Worm (Caenorhabditis elegans) whole organism, young adult: Measurements from ENCODE around the gene ttr-51.
A peak's percentile ranks its signal among the peaks of the same experiment; 100 is the strongest.

Experiments
- B0019.2 ChIP-seq: fragments of 200-800 bp; sonication (Bioruptor generic); conservative IDR thresholded peaks from 2 replicates; pipeline ENCODE4 v1.3.6; 2022; ENCODE audit warnings: missing genetic modification reagents, missing genetic modification characterization, missing compliant biosample characterization
- B0261.1 ChIP-seq: sonication (generic microtip); optimal IDR thresholded peaks from 2 replicates; lab custom pipeline; 2016; ENCODE audit warnings: mild to moderate bottlenecking, missing genetic modification characterization, moderate library complexity, missing compliant biosample characterization
- B0336.3 ChIP-seq: fragments of 200-800 bp; sonication (Bioruptor generic); IDR thresholded peaks from 2 replicates; pipeline ENCODE4 v1.3.6; 2022; ENCODE audit warnings: missing genetic modification characterization, missing compliant biosample characterization
- C06A6.2 ChIP-seq: fragments of 200-800 bp; sonication (Bioruptor generic); conservative IDR thresholded peaks from 2 replicates; pipeline ENCODE4 v1.3.6; 2022; ENCODE audit warnings: missing genetic modification characterization, missing compliant biosample characterization
- F22D6.2 ChIP-seq: sonication (generic microtip); optimal IDR thresholded peaks from 2 replicates; lab custom pipeline; 2016; ENCODE audit warnings: mild to moderate bottlenecking, missing genetic modification characterization, missing compliant biosample characterization
- F23B12.7 ChIP-seq: sonication (generic microtip); optimal IDR thresholded peaks from 2 replicates; lab custom pipeline; 2017; ENCODE audit warnings: missing genetic modification characterization, mild to moderate bottlenecking, missing compliant biosample characterization, antibody characterized with exemption, moderate library complexity; ENCODE audit not compliant: insufficient read depth
- F37B4.10 ChIP-seq: fragments of 200-800 bp; sonication (Bioruptor generic); IDR thresholded peaks from 2 replicates; pipeline ENCODE4 v1.3.6; 2022; ENCODE audit warnings: missing genetic modification characterization, missing compliant biosample characterization
- F39B2.1 ChIP-seq: fragments of 200-800 bp; sonication (Bioruptor generic); IDR thresholded peaks from 2 replicates; pipeline ENCODE4 v1.3.6; 2022; ENCODE audit warnings: missing genetic modification reagents, missing genetic modification characterization, missing compliant biosample characterization
- F49E8.2 ChIP-seq: sonication (generic microtip); optimal IDR thresholded peaks from 3 replicates; lab custom pipeline; 2017; ENCODE audit warnings: missing genetic modification characterization, mild to moderate bottlenecking, missing compliant biosample characterization, antibody characterized with exemption, moderate library complexity; ENCODE audit not compliant: insufficient read depth
- F55B11.4 ChIP-seq: sonication (generic microtip); optimal IDR thresholded peaks from 2 replicates; lab custom pipeline; 2016; ENCODE audit warnings: missing compliant biosample characterization, missing genetic modification characterization, borderline replicate concordance; ENCODE audit not compliant: insufficient read depth
- Y53F4B.3 ChIP-seq: fragments of 200-800 bp; sonication (Bioruptor generic); IDR thresholded peaks from 2 replicates; pipeline ENCODE4 v1.3.6; 2022; ENCODE audit warnings: missing genetic modification reagents, missing genetic modification characterization, missing compliant biosample characterization
- Y56A3A.18 ChIP-seq: fragments of 200-800 bp; sonication (Bioruptor generic); IDR thresholded peaks from 2 replicates; pipeline ENCODE4 v1.3.6; 2022; ENCODE audit warnings: missing genetic modification reagents, missing genetic modification characterization, missing compliant biosample characterization
- ama-1 ChIP-seq, 3 experiments: fragments of 150-350 bp in 1 of 3; sonication (generic microtip) in 2 of 3; optimal IDR thresholded peaks; 2 replicates each; lab custom pipeline; 2014 to 2018; ENCODE audit warnings: missing biosample characterization in 2 of 3, missing genetic modification characterization in 2 of 3, missing genetic modification reagents in 2 of 3
- athp-1 ChIP-seq: sonication (generic microtip); optimal IDR thresholded peaks from 2 replicates; lab custom pipeline; 2017; ENCODE audit warnings: mild to moderate bottlenecking, missing genetic modification characterization, missing compliant biosample characterization
- attf-6 ChIP-seq: fragments of 200-800 bp; sonication (Bioruptor generic); IDR thresholded peaks from 2 replicates; pipeline ENCODE4 v1.3.6; 2022; ENCODE audit warnings: missing genetic modification reagents, missing genetic modification characterization, missing compliant biosample characterization
- cebp-1 ChIP-seq, 2 experiments: fragments of 200-800 bp in 1 of 2; sonication (Bioruptor generic) in 1 of 2; sonication (generic microtip) in 1 of 2; IDR thresholded peaks in 1 of 2; optimal IDR thresholded peaks in 1 of 2; 2 replicates each; pipeline versions ENCODE4 v1.3.6 to Lab custom; 2017 to 2022; ENCODE audit warnings: missing compliant biosample characterization in 2 of 2, missing genetic modification characterization in 2 of 2, mild to moderate bottlenecking in 1 of 2, missing genetic modification reagents in 1 of 2, moderate library complexity in 1 of 2
- cebp-2 ChIP-seq: fragments of 200-800 bp; sonication (Bioruptor generic); IDR thresholded peaks from 2 replicates; pipeline ENCODE4 v1.3.6; 2022; ENCODE audit warnings: missing genetic modification characterization, missing compliant biosample characterization
- ceh-100 ChIP-seq: fragments of 200-800 bp; sonication (Bioruptor generic); IDR thresholded peaks from 2 replicates; pipeline ENCODE4 v1.3.6; 2022; ENCODE audit warnings: missing genetic modification reagents, missing genetic modification characterization, missing compliant biosample characterization
- ceh-27 ChIP-seq: fragments of 200-800 bp; sonication (Bioruptor generic); optimal IDR thresholded peaks from 2 replicates; lab custom pipeline; 2018; ENCODE audit warnings: mild to moderate bottlenecking, missing genetic modification characterization, moderate library complexity, missing compliant biosample characterization
- ceh-79 ChIP-seq: sonication (generic microtip); optimal IDR thresholded peaks from 2 replicates; lab custom pipeline; 2017; ENCODE audit warnings: mild to moderate bottlenecking, missing genetic modification characterization, missing compliant biosample characterization
- dpl-1 ChIP-seq: fragments of 150-350 bp; optimal IDR thresholded peaks from 2 replicates; lab custom pipeline; 2014; ENCODE audit warnings: missing biosample characterization, missing genetic modification reagents, missing genetic modification characterization
- lag-1 ChIP-seq: fragments of 200-800 bp; sonication (Bioruptor generic); IDR thresholded peaks from 2 replicates; pipeline ENCODE4 v1.3.6; 2022; ENCODE audit warnings: missing genetic modification reagents, missing genetic modification characterization, missing compliant biosample characterization
- lin-54 ChIP-seq: fragments of 200-800 bp; sonication (Bioruptor generic); optimal IDR thresholded peaks from 2 replicates; lab custom pipeline; 2018; ENCODE audit warnings: mild to moderate bottlenecking, missing genetic modification characterization, missing compliant biosample characterization
- lir-1 ChIP-seq: fragments of 200-800 bp; sonication (Bioruptor generic); conservative IDR thresholded peaks from 2 replicates; pipeline ENCODE4 v1.3.6; 2022; ENCODE audit warnings: missing genetic modification reagents, missing genetic modification characterization, missing compliant biosample characterization
- lsl-1 ChIP-seq: fragments of 200-800 bp; sonication (Bioruptor generic); optimal IDR thresholded peaks from 2 replicates; lab custom pipeline; 2018; ENCODE audit warnings: mild to moderate bottlenecking, missing genetic modification characterization, moderate library complexity, missing compliant biosample characterization
- lsy-27 ChIP-seq: sonication (generic microtip); optimal IDR thresholded peaks from 2 replicates; lab custom pipeline; 2017; ENCODE audit warnings: missing genetic modification characterization, mild to moderate bottlenecking, missing compliant biosample characterization, antibody characterized with exemption, missing genotype, borderline replicate concordance; ENCODE audit not compliant: insufficient read depth
- madf-8 ChIP-seq: fragments of 200-800 bp; sonication (Bioruptor generic); conservative IDR thresholded peaks from 2 replicates; pipeline ENCODE4 v1.3.6; 2022; ENCODE audit warnings: missing genetic modification reagents, missing genetic modification characterization, missing compliant biosample characterization
- mes-4 ChIP-seq: sonication (generic microtip); optimal IDR thresholded peaks from 2 replicates; lab custom pipeline; 2016; ENCODE audit warnings: missing genotype, missing genetic modification characterization, missing compliant biosample characterization
- nfya-2 ChIP-seq: fragments of 200-800 bp; sonication (Bioruptor generic); IDR thresholded peaks from 2 replicates; pipeline ENCODE4 v1.3.6; 2022; ENCODE audit warnings: missing genetic modification reagents, missing genetic modification characterization, missing compliant biosample characterization
- nhr-27 ChIP-seq: fragments of 200-800 bp; sonication (Bioruptor generic); optimal IDR thresholded peaks from 2 replicates; lab custom pipeline; 2018; ENCODE audit warnings: mild to moderate bottlenecking, missing genetic modification characterization, moderate library complexity, missing compliant biosample characterization
- nhr-90 ChIP-seq: sonication (generic microtip); optimal IDR thresholded peaks from 2 replicates; lab custom pipeline; 2016; ENCODE audit warnings: missing genotype, mild to moderate bottlenecking, missing genetic modification characterization, missing compliant biosample characterization
- pbrm-1 ChIP-seq: fragments of 200-800 bp; sonication (Bioruptor generic); IDR thresholded peaks from 2 replicates; pipeline ENCODE4 v1.3.6; 2022; ENCODE audit warnings: missing genetic modification reagents, missing genetic modification characterization, missing compliant biosample characterization
- rec-8 ChIP-seq, 2 experiments: sonication (generic microtip); optimal IDR thresholded peaks; 2 replicates each; lab custom pipeline; 2016; ENCODE audit warnings: mild to moderate bottlenecking in 2 of 2, missing genetic modification characterization in 2 of 2, missing genetic modification reagents in 2 of 2, missing genotype in 2 of 2, missing biosample characterization in 1 of 2, missing compliant biosample characterization in 1 of 2, moderate library complexity in 1 of 2
- repo-1 ChIP-seq: sonication (generic microtip); optimal IDR thresholded peaks from 2 replicates; lab custom pipeline; 2017; ENCODE audit warnings: mild to moderate bottlenecking, missing genetic modification characterization, missing compliant biosample characterization
- sdz-38 ChIP-seq: sonication (generic microtip); optimal IDR thresholded peaks from 2 replicates; lab custom pipeline; 2016; ENCODE audit warnings: missing genotype, missing genetic modification characterization, missing compliant biosample characterization
- snpc-1.1 ChIP-seq: sonication (generic microtip); optimal IDR thresholded peaks from 2 replicates; lab custom pipeline; 2017; ENCODE audit warnings: missing genetic modification characterization, mild to moderate bottlenecking, missing compliant biosample characterization, antibody characterized with exemption, moderate library complexity, missing genotype, missing genetic modification reagents; ENCODE audit not compliant: insufficient read depth
- snpc-1.3 ChIP-seq: sonication (generic microtip); optimal IDR thresholded peaks from 2 replicates; lab custom pipeline; 2017; ENCODE audit warnings: missing genetic modification characterization, mild to moderate bottlenecking, missing compliant biosample characterization, antibody characterized with exemption, moderate library complexity, missing genotype, missing genetic modification reagents; ENCODE audit not compliant: insufficient read depth
- snpc-4 ChIP-seq, 5 experiments: fragments of 150-350 bp in 1 of 5; sonication (generic microtip) in 4 of 5; optimal IDR thresholded peaks; 2 replicates each; lab custom pipeline; 2014 to 2018; ENCODE audit warnings: missing genetic modification characterization in 5 of 5, missing biosample characterization in 3 of 5, antibody characterized with exemption in 2 of 5, mild to moderate bottlenecking in 2 of 5, missing compliant biosample characterization in 2 of 5, missing genotype in 2 of 5, moderate library complexity in 2 of 5, missing genetic modification reagents in 1 of 5
- somi-1 ChIP-seq: fragments of 200-800 bp; sonication (Bioruptor generic); optimal IDR thresholded peaks from 2 replicates; lab custom pipeline; 2018; ENCODE audit warnings: mild to moderate bottlenecking, missing genetic modification characterization, missing compliant biosample characterization
- tbp1 ChIP-seq: fragments of 200-800 bp; sonication (Bioruptor generic); optimal IDR thresholded peaks from 2 replicates; lab custom pipeline; 2018; ENCODE audit warnings: mild to moderate bottlenecking, missing genetic modification characterization, missing compliant biosample characterization
- ztf-28 ChIP-seq: fragments of 200-800 bp; sonication (Bioruptor generic); IDR thresholded peaks from 2 replicates; pipeline ENCODE4 v1.3.6; 2022; ENCODE audit warnings: missing genetic modification reagents, missing genetic modification characterization, missing compliant biosample characterization

Gene ttr-51

ce11 chrIV:13252211-13252610 lies at the start of gene ttr-51:
Gene ttr-51 (minus strand): TSS chrIV:13252311.
- TF ChIP-seq mes-4 (tag; lab: Kevin White, UChicago) (no peak), B0336.3 (GFP tag; lab: Robert Waterston, UW) (no peak), ama-1 (optimal IDR thresholded peaks at IDR 0.05; lab: Kevin White, UChicago) (no peak), ama-1 (GFP tag; optimal IDR thresholded peaks at IDR 0.05; lab: Kevin White, UChicago) (no peak), B0261.1 (tag; lab: Kevin White, UChicago) (no peak), F49E8.2 (no peak), lag-1 (GFP tag; lab: Robert Waterston, UW) (no peak), dpl-1 (GFP tag; lab: Kevin White, UChicago) (no peak), rec-8 (tag; optimal IDR thresholded peaks at IDR 0.05; lab: Kevin White, UChicago) (no peak)

- 0 out of 2 replicates have a peak, but pooled peaks have one; percentile 32 for TF ChIP-seq cebp-2 (GFP tag; lab: Robert Waterston, UW)
- no peak for TF ChIP-seq cebp-1 (GFP tag; IDR thresholded peaks at IDR 0.05; lab: Robert Waterston, UW)
- peak; percentile 44 for TF ChIP-seq cebp-1 (tag; optimal IDR thresholded peaks at IDR 0.05; lab: Kevin White, UChicago)
- TF ChIP-seq snpc-4 (GFP tag; optimal IDR thresholded peaks at IDR 0.05; lab: Kevin White, UChicago), result no peak
- peak in 1 of 4 experiments; percentile 1 for TF ChIP-seq snpc-4 (tag; optimal IDR thresholded peaks at IDR 0.05; lab: Kevin White, UChicago)
- TF ChIP-seq tbp1 (GFP tag; lab: Kevin White, UChicago), result peak; percentile 13
- peak; percentile 29; the same call in 1 of the 2 replicates for TF ChIP-seq attf-6 (GFP tag; lab: Robert Waterston, UW)
- no peak for TF ChIP-seq athp-1 (tag; lab: Kevin White, UChicago)
- peak; percentile 9 for TF ChIP-seq nhr-27 (tag; lab: Kevin White, UChicago)
- TF ChIP-seq Y53F4B.3, result no peak
Measured at ce11 chrIV:13300591-13300990, 48.5 kb upstream of the ttr-51 start, which contains the start of gene csn-6. Gene csn-6 (plus strand): TSS chrIV:13300824.

ce11 chrIV:13300109-13300508 lies 48.0 kb upstream of the ttr-51 start, which contains the start of gene kdp-1:
Gene kdp-1 (plus strand): TSS chrIV:13300188.
- 0 out of 2 replicates have a peak, but pooled peaks have one; percentile 38 for TF ChIP-seq attf-6 (GFP tag; lab: Robert Waterston, UW)
- TF ChIP-seq snpc-1.1 (tag; lab: Kevin White, UChicago), result no peak
- TF ChIP-seq repo-1, result peak; percentile 62
- TF ChIP-seq Y56A3A.18 (GFP tag; lab: Robert Waterston, UW), result no peak
- TF ChIP-seq nfya-2 (GFP tag; lab: Robert Waterston, UW), result 0 out of 2 replicates have a peak, but pooled peaks have one; percentile 60
- no peak for TF ChIP-seq ceh-27 (GFP tag; lab: Kevin White, UChicago)
- TF ChIP-seq nhr-27 (tag; lab: Kevin White, UChicago), result no peak
- no peak for TF ChIP-seq ztf-28 (GFP tag; lab: Robert Waterston, UW)
- TF ChIP-seq madf-8 (GFP tag; lab: Robert Waterston, UW), result no peak
- TF ChIP-seq F55B11.4, result no peak
- no peak for TF ChIP-seq B0019.2
- no peak for TF ChIP-seq cebp-1 (GFP tag; IDR thresholded peaks at IDR 0.05; lab: Robert Waterston, UW)
- no peak for TF ChIP-seq cebp-1 (tag; optimal IDR thresholded peaks at IDR 0.05; lab: Kevin White, UChicago)
- no peak for TF ChIP-seq F39B2.1
- no peak for TF ChIP-seq lsl-1 (GFP tag; lab: Kevin White, UChicago)
- no peak for TF ChIP-seq ceh-79 (tag; lab: Kevin White, UChicago)
- no peak for TF ChIP-seq athp-1 (tag; lab: Kevin White, UChicago)
- no peak for TF ChIP-seq ceh-100 (GFP tag; lab: Robert Waterston, UW)
- no peak for TF ChIP-seq somi-1 (GFP tag; lab: Kevin White, UChicago)
- TF ChIP-seq lsy-27 (tag; lab: Kevin White, UChicago), result no peak
- TF ChIP-seq pbrm-1 (GFP tag; lab: Robert Waterston, UW), result no peak
- TF ChIP-seq lin-54 (GFP tag; lab: Kevin White, UChicago), result no peak
- TF ChIP-seq F22D6.2 (tag; lab: Kevin White, UChicago), result no peak
- no peak for TF ChIP-seq mes-4 (tag; lab: Kevin White, UChicago)
- no peak; the same call in 1 of the 2 replicates for TF ChIP-seq B0336.3 (GFP tag; lab: Robert Waterston, UW)
- no peak for TF ChIP-seq nhr-90 (tag; lab: Kevin White, UChicago)
- TF ChIP-seq snpc-1.3 (tag; lab: Kevin White, UChicago), result no peak
- no peak for TF ChIP-seq sdz-38
- no peak for TF ChIP-seq lir-1 (GFP tag; lab: Robert Waterston, UW)
- TF ChIP-seq F23B12.7, result no peak
- TF ChIP-seq C06A6.2 (GFP tag; lab: Robert Waterston, UW), result no peak
- no peak for TF ChIP-seq F37B4.10
